Fruit fly (Drosophila melanogaster) whole organism, embryonic: Measurements from ENCODE around the gene Acp63F.

Experiments
- Abd-B ChIP-seq: fragments of 200-800 bp; sonication (Bioruptor generic); optimal IDR thresholded peaks from 2 replicates; lab custom pipeline; 2018; ENCODE audit warnings: missing biosample characterization, mild to moderate bottlenecking, missing genetic modification characterization, moderate library complexity
- CG10267 ChIP-seq: fragments of 200-800 bp; sonication (Bioruptor generic); optimal IDR thresholded peaks from 2 replicates; lab custom pipeline; 2018; ENCODE audit warnings: missing biosample characterization, mild to moderate bottlenecking, missing genetic modification characterization, moderate library complexity
- CG12071 ChIP-seq: fragments of 200-800 bp; sonication (Bioruptor generic); optimal IDR thresholded peaks from 3 replicates; lab custom pipeline; 2018; ENCODE audit warnings: missing biosample characterization, mild to moderate bottlenecking, missing genetic modification characterization
- CG16863 ChIP-seq: fragments of 200-800 bp; sonication (Bioruptor generic); optimal IDR thresholded peaks from 3 replicates; lab custom pipeline; 2016; ENCODE audit warnings: missing biosample characterization, missing genetic modification characterization
- CG17186 ChIP-seq: fragments of 200-800 bp; sonication (Bioruptor generic); optimal IDR thresholded peaks from 3 replicates; lab custom pipeline; 2017; ENCODE audit warnings: missing biosample characterization, missing genetic modification reagents, missing genetic modification characterization
- CG17359 ChIP-seq: fragments of 200-800 bp; sonication (Bioruptor generic); optimal IDR thresholded peaks from 3 replicates; lab custom pipeline; 2018; ENCODE audit warnings: missing biosample characterization, mild to moderate bottlenecking, missing genetic modification characterization, moderate library complexity
- CG17361 ChIP-seq: fragments of 200-800 bp; sonication (Bioruptor generic); IDR thresholded peaks from 3 replicates; pipeline ENCODE4 v1.3.6; 2022; ENCODE audit warnings: missing biosample characterization, missing genetic modification characterization
- CG17612 ChIP-seq: fragments of 200-800 bp; sonication (Bioruptor generic); IDR thresholded peaks from 2 replicates; pipeline ENCODE4 v1.3.6; 2022; ENCODE audit warnings: missing biosample characterization, missing genetic modification characterization
- CG18011 ChIP-seq: fragments of 200-800 bp; sonication (Bioruptor generic); optimal IDR thresholded peaks from 2 replicates; lab custom pipeline; 2017; ENCODE audit warnings: missing biosample characterization, missing genetic modification characterization, mild to moderate bottlenecking, moderate library complexity, missing genotype
- CG18599 ChIP-seq: fragments of 200-800 bp; sonication (Bioruptor generic); optimal IDR thresholded peaks from 3 replicates; lab custom pipeline; 2017; ENCODE audit warnings: missing biosample characterization, missing genetic modification characterization, mild to moderate bottlenecking, moderate library complexity, missing genetic modification reagents
- CG18764 ChIP-seq: fragments of 200-800 bp; sonication (Bioruptor generic); optimal IDR thresholded peaks from 3 replicates; lab custom pipeline; 2016; ENCODE audit warnings: missing biosample characterization, missing genetic modification characterization
- CG2889 ChIP-seq: fragments of 200-800 bp; sonication (Bioruptor generic); IDR thresholded peaks from 3 replicates; pipeline ENCODE4 v1.3.6; 2022; ENCODE audit warnings: missing biosample characterization, missing genetic modification characterization
- CG3847 ChIP-seq: fragments of 200-800 bp; sonication (Bioruptor generic); IDR thresholded peaks from 2 replicates; pipeline ENCODE4 v1.3.6; 2022; ENCODE audit warnings: missing biosample characterization, missing genetic modification characterization
- CG6254 ChIP-seq: fragments of 200-800 bp; sonication (Bioruptor generic); optimal IDR thresholded peaks from 3 replicates; lab custom pipeline; 2017; ENCODE audit warnings: mild to moderate bottlenecking, missing biosample characterization, missing genetic modification reagents, missing genetic modification characterization
- CG6765 ChIP-seq: fragments of 200-800 bp; sonication (Bioruptor generic); optimal IDR thresholded peaks from 3 replicates; lab custom pipeline; 2017; ENCODE audit warnings: missing biosample characterization, mild to moderate bottlenecking, missing genetic modification characterization
- CG7839 ChIP-seq: fragments of 200-800 bp; sonication (Bioruptor generic); optimal IDR thresholded peaks from 3 replicates; lab custom pipeline; 2018; ENCODE audit warnings: missing biosample characterization, mild to moderate bottlenecking, missing genetic modification characterization, moderate library complexity
- CG8388 ChIP-seq: fragments of 200-800 bp; sonication (Bioruptor generic); optimal IDR thresholded peaks from 2 replicates; lab custom pipeline; 2019; ENCODE audit warnings: missing biosample characterization, mild to moderate bottlenecking, missing genetic modification characterization, moderate library complexity
- CG9932 ChIP-seq: fragments of 200-800 bp; sonication (Bioruptor generic); IDR thresholded peaks from 2 replicates; pipeline ENCODE4 v1.3.6; 2022; ENCODE audit warnings: missing biosample characterization, missing genetic modification characterization
- Dbx ChIP-seq: fragments of 200-800 bp; sonication (Bioruptor generic); IDR thresholded peaks from 3 replicates; pipeline ENCODE4 v1.3.6; 2022; ENCODE audit warnings: missing biosample characterization, missing genetic modification characterization
- Dip2 ChIP-seq: fragments of 200-800 bp; sonication (Bioruptor generic); IDR thresholded peaks from 2 replicates; pipeline ENCODE4 v1.3.6; 2022; ENCODE audit warnings: missing biosample characterization, missing genetic modification characterization
- Fer1 ChIP-seq: fragments of 200-800 bp; sonication (Bioruptor generic); optimal IDR thresholded peaks from 2 replicates; lab custom pipeline; 2017; ENCODE audit warnings: missing biosample characterization, mild to moderate bottlenecking, missing genetic modification characterization
- Fer3 ChIP-seq: fragments of 200-800 bp; sonication (Bioruptor generic); optimal IDR thresholded peaks from 2 replicates; lab custom pipeline; 2018; ENCODE audit warnings: missing biosample characterization, mild to moderate bottlenecking, missing genetic modification characterization, moderate library complexity
- Hmr ChIP-seq: fragments of 200-800 bp; sonication (Bioruptor generic); optimal IDR thresholded peaks from 3 replicates; lab custom pipeline; 2017; ENCODE audit warnings: mild to moderate bottlenecking, missing biosample characterization, missing genetic modification reagents, missing genetic modification characterization
- Hr39 ChIP-seq: fragments of >200 bp; optimal IDR thresholded peaks from 2 replicates; lab custom pipeline; 2017
- Meics ChIP-seq: fragments of 200-800 bp; sonication (Bioruptor generic); optimal IDR thresholded peaks from 2 replicates; lab custom pipeline; 2017; ENCODE audit warnings: missing biosample characterization, mild to moderate bottlenecking, missing genetic modification characterization
- Nf-YB ChIP-seq: fragments of 200-800 bp; sonication (Bioruptor generic); optimal IDR thresholded peaks from 3 replicates; lab custom pipeline; 2019; ENCODE audit warnings: missing biosample characterization, mild to moderate bottlenecking, missing genetic modification characterization, moderate library complexity
- Oaz ChIP-seq: fragments of 200-800 bp; sonication (Bioruptor generic); IDR thresholded peaks from 2 replicates; pipeline ENCODE4 v1.3.6; 2022; ENCODE audit warnings: missing biosample characterization, missing genetic modification characterization
- Rx ChIP-seq: fragments of 200-800 bp; sonication (Bioruptor generic); IDR thresholded peaks from 2 replicates; pipeline ENCODE4 v1.3.6; 2022; ENCODE audit warnings: missing biosample characterization, missing genetic modification characterization
- ab ChIP-seq: fragments of 200-800 bp; sonication (Bioruptor generic); optimal IDR thresholded peaks from 2 replicates; lab custom pipeline; 2016; ENCODE audit warnings: missing biosample characterization, missing genetic modification characterization
- br ChIP-seq: fragments of >200 bp; optimal IDR thresholded peaks from 2 replicates; lab custom pipeline; 2017
- btn ChIP-seq: fragments of 200-800 bp; sonication (Bioruptor generic); optimal IDR thresholded peaks from 2 replicates; lab custom pipeline; 2016; ENCODE audit warnings: missing biosample characterization, missing genetic modification characterization
- disco-r ChIP-seq: fragments of 200-800 bp; sonication (Bioruptor generic); optimal IDR thresholded peaks from 2 replicates; lab custom pipeline; 2016; ENCODE audit warnings: missing biosample characterization, missing genetic modification characterization
- dm ChIP-seq: fragments of 200-800 bp; sonication (Bioruptor generic); optimal IDR thresholded peaks from 3 replicates; lab custom pipeline; 2016; ENCODE audit warnings: missing biosample characterization, missing genetic modification characterization
- dpn ChIP-seq, 2 experiments: fragments of 200-800 bp; sonication (Bioruptor generic); optimal IDR thresholded peaks; 3 replicates each; lab custom pipeline; 2016; ENCODE audit warnings: missing biosample characterization in 2 of 2, missing genetic modification characterization in 2 of 2
- gce ChIP-seq: fragments of 200-800 bp; sonication (Bioruptor generic); IDR thresholded peaks from 3 replicates; pipeline ENCODE4 v1.3.6; 2022; ENCODE audit warnings: missing biosample characterization, missing genetic modification characterization
- hkb ChIP-seq, 2 experiments: fragments of 200-800 bp in 1 of 2; fragments of >200 bp in 1 of 2; sonication (Bioruptor generic) in 1 of 2; IDR thresholded peaks in 1 of 2; optimal IDR thresholded peaks in 1 of 2; 2 replicates each; pipeline versions ENCODE4 v1.3.6 to Lab custom; 2017 to 2022; ENCODE audit warnings: missing biosample characterization in 1 of 2, missing genetic modification characterization in 1 of 2
- jing ChIP-seq: fragments of 200-800 bp; sonication (Bioruptor generic); optimal IDR thresholded peaks from 2 replicates; lab custom pipeline; 2018; ENCODE audit warnings: missing biosample characterization, mild to moderate bottlenecking, missing genetic modification characterization
- lab ChIP-seq: fragments of 200-800 bp; sonication (Bioruptor generic); optimal IDR thresholded peaks from 3 replicates; lab custom pipeline; 2017; ENCODE audit warnings: missing biosample characterization, missing genetic modification characterization, mild to moderate bottlenecking, moderate library complexity, missing genetic modification reagents
- mirr ChIP-seq: fragments of 200-800 bp; sonication (Bioruptor generic); optimal IDR thresholded peaks from 3 replicates; lab custom pipeline; 2018; ENCODE audit warnings: missing biosample characterization, mild to moderate bottlenecking, missing genetic modification characterization
- org-1 ChIP-seq: fragments of 200-800 bp; sonication (Bioruptor generic); optimal IDR thresholded peaks from 2 replicates; lab custom pipeline; 2017; ENCODE audit warnings: missing biosample characterization, missing genetic modification characterization
- pb ChIP-seq: fragments of 200-800 bp; sonication (Bioruptor generic); optimal IDR thresholded peaks from 3 replicates; lab custom pipeline; 2016; ENCODE audit warnings: missing biosample characterization, missing genetic modification characterization
- prd ChIP-seq, 3 experiments: fragments of >200 bp in 2 of 3; fragments of 200-800 bp in 1 of 3; sonication (Bioruptor generic) in 1 of 3; optimal IDR thresholded peaks in 2 of 3; IDR thresholded peaks in 1 of 3; 2 replicates in 2 of 3; 3 replicates in 1 of 3; pipeline versions ENCODE4 v1.3.6 to Lab custom; 2017 to 2022; ENCODE audit warnings: missing biosample characterization in 1 of 3, missing genetic modification characterization in 1 of 3
- slou ChIP-seq: fragments of 200-800 bp; sonication (Bioruptor generic); optimal IDR thresholded peaks from 3 replicates; lab custom pipeline; 2016; ENCODE audit warnings: missing biosample characterization, missing genetic modification characterization
- ssp ChIP-seq: fragments of 200-800 bp; sonication (Bioruptor generic); IDR thresholded peaks from 2 replicates; pipeline ENCODE4 v1.3.6; 2022; ENCODE audit warnings: missing biosample characterization, missing genetic modification characterization
- tgo ChIP-seq: fragments of 200-800 bp; sonication (Bioruptor generic); IDR thresholded peaks from 3 replicates; pipeline ENCODE4 v1.3.6; 2022; ENCODE audit warnings: missing biosample characterization, missing genetic modification characterization
- trem ChIP-seq: fragments of 200-800 bp; optimal IDR thresholded peaks from 3 replicates; lab custom pipeline; 2019; ENCODE audit warnings: missing biosample characterization, mild to moderate bottlenecking, missing genetic modification characterization, moderate library complexity
- unc-4 ChIP-seq: fragments of 200-800 bp; sonication (Bioruptor generic); IDR thresholded peaks from 2 replicates; pipeline ENCODE4 v1.3.6; 2022; ENCODE audit warnings: missing biosample characterization, missing genetic modification characterization; ENCODE audit not compliant: partially characterized antibody
- unpg ChIP-seq: fragments of 200-800 bp; sonication (Bioruptor generic); optimal IDR thresholded peaks from 3 replicates; lab custom pipeline; 2018; ENCODE audit warnings: missing biosample characterization, mild to moderate bottlenecking, missing genetic modification characterization, moderate library complexity
- zen ChIP-seq: fragments of 200-800 bp; sonication (Bioruptor generic); optimal IDR thresholded peaks from 3 replicates; lab custom pipeline; 2018; ENCODE audit warnings: missing biosample characterization, mild to moderate bottlenecking, missing genetic modification characterization, moderate library complexity

The Acp63F gene

DNA sequence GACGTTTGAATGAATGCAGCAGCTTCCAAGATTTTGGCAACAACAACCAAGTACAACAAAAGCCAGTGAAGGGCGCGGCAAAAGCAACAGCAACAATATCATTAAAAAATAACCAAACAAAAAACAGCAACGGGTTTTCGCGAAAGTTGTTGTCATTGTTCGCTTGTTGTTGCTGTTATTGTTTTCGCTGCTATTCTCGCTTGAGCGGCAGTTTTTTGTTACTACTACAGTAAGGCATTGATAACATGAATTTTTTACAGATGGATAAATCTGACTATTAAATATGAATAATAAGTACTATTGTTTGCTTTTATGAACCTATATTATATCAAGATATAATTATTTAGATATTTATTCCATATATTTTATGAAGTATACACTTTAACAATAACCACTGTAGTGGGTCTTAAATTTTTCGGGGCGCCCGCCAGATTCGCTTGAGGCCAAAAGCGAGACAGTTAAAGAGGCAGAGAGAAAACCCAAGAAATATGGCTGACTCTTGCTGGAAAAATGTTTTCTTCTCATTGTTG, 44.7 kb downstream of the Acp63F start (continued):
- TF ChIP-seq Dbx (GFP tag; lab: Robert Waterston, UW) (peak; percentile 93), CG17186 (GFP tag; lab: Kevin White, UChicago) (no peak), CG2889 (peak; percentile 41; the same call in 1 of the 3 replicates), CG17359 (peak; percentile 75), br (no peak), Abd-B (peak; percentile 59), hkb (optimal IDR thresholded peaks at IDR 0.05; lab: Kevin White, UChicago) (no peak), hkb (GFP tag; IDR thresholded peaks at IDR 0.05; lab: Robert Waterston, UW) (peak; percentile 92), Dip2 (no peak), btn (GFP tag; lab: Kevin White, UChicago) (no peak), pb (no peak), tgo (GFP tag; lab: Robert Waterston, UW) (peak; percentile 88), slou (GFP tag; lab: Kevin White, UChicago) (peak; percentile 6), CG6765 (GFP tag; lab: Kevin White, UChicago) (peak; percentile 44), jing (GFP tag; lab: Kevin White, UChicago) (no peak), Nf-YB (peak; percentile 39), zen (tag; lab: Kevin White, UChicago) (no peak), Fer1 (GFP tag; lab: Kevin White, UChicago) (peak; percentile 82), ssp (GFP tag; lab: Robert Waterston, UW) (peak; percentile 59), org-1 (peak; percentile 61), CG8388 (GFP tag; lab: Kevin White, UChicago) (peak; percentile 61), CG17361 (GFP tag; lab: Robert Waterston, UW) (peak; percentile 46; the same call in 2 of the 3 replicates), CG18599 (GFP tag; lab: Kevin White, UChicago) (peak; percentile 82), Fer3 (tag; lab: Kevin White, UChicago) (peak; percentile 85), CG10267 (tag; lab: Kevin White, UChicago) (peak; percentile 52), CG3847 (GFP tag; lab: Robert Waterston, UW) (peak; percentile 81), Meics (GFP tag; lab: Kevin White, UChicago) (peak; percentile 83), ab (no peak), Oaz (peak; percentile 49), gce (GFP tag; lab: Robert Waterston, UW) (0 out of 3 replicates have a peak, but pooled peaks have one; percentile 16), CG18011 (peak; percentile 1), disco-r (GFP tag; lab: Kevin White, UChicago) (no peak), CG16863 (GFP tag; lab: Kevin White, UChicago) (no peak), dm (GFP tag; lab: Kevin White, UChicago) (no peak), dpn (GFP tag; optimal IDR thresholded peaks at IDR 0.05; lab: Kevin White, UChicago) (peak in 1 of 2 experiments; percentile 69), Hr39 (no peak), CG17612 (GFP tag; lab: Robert Waterston, UW) (peak; percentile 54), unc-4 (GFP tag; lab: Robert Waterston, UW) (no peak), CG6254 (GFP tag; lab: Kevin White, UChicago) (no peak), unpg (GFP tag; lab: Kevin White, UChicago) (peak; percentile 79), CG18764 (peak; percentile 11), mirr (GFP tag; lab: Kevin White, UChicago) (peak; percentile 11), prd (optimal IDR thresholded peaks at IDR 0.05; lab: Kevin White, UChicago) (no peak), prd (GFP tag; IDR thresholded peaks at IDR 0.05; lab: Robert Waterston, UW) (peak; percentile 83), CG7839 (tag; lab: Kevin White, UChicago) (peak; percentile 83), Rx (GFP tag; lab: Robert Waterston, UW) (0 out of 2 replicates have a peak, but pooled peaks have one; percentile 25), Hmr (GFP tag; lab: Kevin White, UChicago) (peak; percentile 86), lab (GFP tag; lab: Kevin White, UChicago) (peak; percentile 85), CG9932 (GFP tag; lab: Robert Waterston, UW) (peak; percentile 89), trem (tag; lab: Kevin White, UChicago) (no peak), CG12071 (GFP tag; lab: Kevin White, UChicago) (peak; percentile 14)
